Worm (Caenorhabditis elegans): ENCODE data around the gene npr-42.

The npr-42 gene

DNA sequence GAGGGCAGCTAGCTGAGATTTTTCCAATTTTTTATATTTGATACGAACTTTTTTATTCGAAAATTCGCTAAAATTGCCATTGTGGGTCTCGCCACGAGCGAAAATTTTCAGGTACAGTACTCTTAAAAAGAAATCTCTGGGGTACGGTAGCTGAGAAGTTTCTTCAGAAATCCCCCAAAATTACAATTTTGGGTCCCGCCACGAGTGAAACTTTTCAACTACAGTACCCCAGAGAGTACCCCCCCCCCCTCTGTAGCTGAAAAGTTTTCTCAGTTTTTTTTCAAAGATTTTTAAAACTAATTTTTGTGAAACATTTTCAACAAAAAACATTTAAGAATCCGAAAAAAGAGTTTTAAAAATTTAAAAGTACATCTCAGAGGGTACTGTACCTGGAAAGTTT lies 31.0 kb upstream of the npr-42 start:
- TF ChIP-seq ztf-29 (GFP tag; IDR thresholded peaks at IDR 0.05) (no peak), cog-1 (tag; optimal IDR thresholded peaks at IDR 0.05) (no peak), ztf-23 (GFP tag; IDR thresholded peaks at IDR 0.05) (no peak), ref-1 (GFP tag; conservative IDR thresholded peaks at IDR 0.05) (no peak), flt-1 (GFP tag; IDR thresholded peaks at IDR 0.05) (no peak), med-1 (GFP tag; optimal IDR thresholded peaks at IDR 0.05; ENCODE audit: insufficient read depth) (no peak), klf-2 (GFP tag; conservative IDR thresholded peaks at IDR 0.05) (no peak), T22C8.4 (GFP tag; IDR thresholded peaks at IDR 0.05) (no peak), tab-1 (GFP tag; IDR thresholded peaks at IDR 0.05) (no peak)

DNA sequence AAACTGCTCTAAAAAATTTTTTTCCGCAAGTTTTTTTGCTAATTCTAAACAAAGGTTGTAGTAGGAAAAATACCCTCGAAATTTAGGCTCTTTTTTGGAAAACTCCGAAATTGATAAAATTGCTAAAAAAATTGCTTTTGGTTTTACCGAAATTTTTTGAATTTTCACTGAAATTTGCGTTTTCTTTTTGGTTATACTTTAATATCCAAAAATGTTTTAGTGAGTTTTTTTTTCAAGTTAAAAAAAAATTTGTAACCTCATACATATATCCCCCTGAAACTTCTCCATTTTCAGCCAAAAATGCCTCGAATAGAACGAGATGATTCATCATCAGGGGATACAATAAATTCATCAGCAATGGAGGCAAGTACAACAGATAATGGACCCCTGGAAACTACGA lies 29.1 kb upstream of the npr-42 start, which contains the start of gene gpa-11:
TSS of gene gpa-11 (plus strand) at position 301 of the 400 bp plus-strand sequence.
- TF ChIP-seq tab-1 (GFP tag; IDR thresholded peaks at IDR 0.05) (no peak), ztf-23 (GFP tag; IDR thresholded peaks at IDR 0.05) (no peak), klf-2 (GFP tag; conservative IDR thresholded peaks at IDR 0.05) (no peak), T22C8.4 (GFP tag; IDR thresholded peaks at IDR 0.05) (no peak), ztf-29 (GFP tag; IDR thresholded peaks at IDR 0.05) (no peak), flt-1 (GFP tag; IDR thresholded peaks at IDR 0.05) (no peak), ref-1 (GFP tag; conservative IDR thresholded peaks at IDR 0.05) (no peak), cog-1 (tag; optimal IDR thresholded peaks at IDR 0.05) (no peak), med-1 (GFP tag; optimal IDR thresholded peaks at IDR 0.05; ENCODE audit: insufficient read depth) (no peak)

DNA sequence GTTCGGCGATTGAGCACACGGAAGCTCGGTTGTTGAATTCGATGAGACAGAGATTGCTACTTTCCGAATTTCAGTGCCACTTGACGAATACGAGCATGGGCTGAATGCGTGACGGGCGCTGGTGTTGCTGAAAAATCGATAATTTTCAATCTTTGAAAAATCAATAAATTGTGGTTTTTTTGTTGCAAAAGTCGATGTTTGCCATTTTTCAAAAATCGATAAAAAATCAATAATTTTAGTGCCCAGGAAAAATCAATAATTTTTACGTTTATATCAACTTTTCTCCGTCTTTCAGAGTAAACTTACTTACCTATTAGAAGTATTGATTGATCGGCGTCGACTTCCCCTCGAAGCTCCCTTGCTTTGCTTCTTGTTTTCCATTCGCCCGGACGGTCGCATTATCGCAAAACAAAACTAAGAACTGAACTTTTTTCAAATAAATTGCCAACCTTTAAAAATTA lies 19.4 kb upstream of the npr-42 start, which contains the start of gene C16A11.7:
TSS of gene C16A11.7 (minus strand) at position 411 of the 461 bp plus-strand sequence.
- TF ChIP-seq T22C8.4 (GFP tag; IDR thresholded peaks at IDR 0.05) (peak; percentile 89), ztf-23 (GFP tag; IDR thresholded peaks at IDR 0.05) (no peak)

DNA sequence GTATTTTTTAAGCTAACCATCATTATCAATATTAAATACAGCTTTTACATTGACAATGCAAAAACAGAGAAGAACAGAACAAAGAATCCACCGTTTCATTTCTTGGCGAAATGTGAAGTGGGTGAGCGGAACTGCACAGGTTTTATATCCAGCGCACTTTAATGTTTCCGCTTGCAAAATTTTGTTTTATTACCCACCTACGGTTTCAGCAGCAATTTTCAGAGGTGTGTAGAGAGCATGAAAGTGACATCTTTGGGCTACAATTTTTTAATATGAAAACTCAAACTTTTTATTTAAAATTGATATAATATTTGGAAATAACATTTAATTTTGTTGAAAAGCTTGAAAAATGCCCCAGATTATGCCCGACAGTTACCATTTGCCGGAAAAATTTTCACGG lies 17.3 kb upstream of the npr-42 start, which contains the start of gene clec-135:
TSS of gene clec-135 (minus strand) at position 101 of the 400 bp plus-strand sequence.
- TF ChIP-seq ref-1 (GFP tag; conservative IDR thresholded peaks at IDR 0.05) (no peak), ztf-29 (GFP tag; IDR thresholded peaks at IDR 0.05) (no peak)

DNA sequence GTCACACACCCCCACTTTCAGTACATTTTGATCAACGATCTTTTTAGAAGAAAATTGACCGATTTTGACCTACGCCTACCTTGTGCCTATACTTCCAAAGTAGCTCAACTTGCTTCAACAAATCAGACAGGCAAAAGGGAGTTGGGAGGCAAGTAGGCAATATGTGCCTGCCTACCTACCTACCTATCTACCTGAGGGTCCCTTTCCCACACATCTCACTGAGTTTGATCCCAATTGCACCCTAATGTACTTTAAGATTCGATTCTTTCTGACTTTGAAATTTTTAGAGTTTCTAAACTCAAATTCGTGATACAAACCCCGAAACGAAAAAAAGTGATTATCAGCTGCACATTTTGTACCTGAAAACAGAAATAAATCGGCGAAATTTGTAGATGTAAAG lies 8.3 kb upstream of the npr-42 start:
- no peak for TF ChIP-seq flt-1 (GFP tag; IDR thresholded peaks at IDR 0.05)
- no peak for TF ChIP-seq med-1 (GFP tag; optimal IDR thresholded peaks at IDR 0.05; ENCODE audit: insufficient read depth)
- no peak for TF ChIP-seq tab-1 (GFP tag; IDR thresholded peaks at IDR 0.05)
- no peak for TF ChIP-seq ztf-23 (GFP tag; IDR thresholded peaks at IDR 0.05)
- TF ChIP-seq T22C8.4 (GFP tag; IDR thresholded peaks at IDR 0.05), result no peak
- TF ChIP-seq cog-1 (tag; optimal IDR thresholded peaks at IDR 0.05), result no peak
- no peak for TF ChIP-seq ref-1 (GFP tag; conservative IDR thresholded peaks at IDR 0.05)
- no peak for TF ChIP-seq ztf-29 (GFP tag; IDR thresholded peaks at IDR 0.05)
- TF ChIP-seq klf-2 (GFP tag; conservative IDR thresholded peaks at IDR 0.05), result no peak

DNA sequence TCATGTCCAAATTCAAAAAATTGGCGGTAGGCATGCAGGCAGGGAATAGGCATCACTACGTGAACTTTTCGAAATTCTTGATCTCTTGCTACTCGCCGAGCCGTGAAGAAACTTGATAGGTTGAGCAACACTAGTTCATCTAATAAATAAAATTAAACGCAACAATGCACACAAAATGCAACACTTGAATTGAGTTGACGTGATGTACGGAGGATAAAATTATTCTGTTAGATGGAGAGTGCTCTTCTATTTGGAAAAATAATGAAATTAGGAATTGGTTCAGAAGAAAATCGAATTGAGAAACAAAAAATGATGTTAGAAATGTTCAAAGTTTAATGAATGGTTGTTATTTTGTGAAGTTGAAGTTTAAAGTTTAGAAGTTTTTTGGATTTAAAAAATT lies 922 bp downstream of the npr-42 start:
- no peak for TF ChIP-seq flt-1 (GFP tag; IDR thresholded peaks at IDR 0.05)
- TF ChIP-seq klf-2 (GFP tag; conservative IDR thresholded peaks at IDR 0.05), result no peak
- no peak for TF ChIP-seq ztf-23 (GFP tag; IDR thresholded peaks at IDR 0.05)
- TF ChIP-seq ref-1 (GFP tag; conservative IDR thresholded peaks at IDR 0.05), result no peak
- TF ChIP-seq T22C8.4 (GFP tag; IDR thresholded peaks at IDR 0.05), result no peak
- no peak for TF ChIP-seq tab-1 (GFP tag; IDR thresholded peaks at IDR 0.05)
- no peak for TF ChIP-seq med-1 (GFP tag; optimal IDR thresholded peaks at IDR 0.05; ENCODE audit: insufficient read depth)
- TF ChIP-seq cog-1 (tag; optimal IDR thresholded peaks at IDR 0.05), result no peak
- no peak for TF ChIP-seq ztf-29 (GFP tag; IDR thresholded peaks at IDR 0.05)

DNA sequence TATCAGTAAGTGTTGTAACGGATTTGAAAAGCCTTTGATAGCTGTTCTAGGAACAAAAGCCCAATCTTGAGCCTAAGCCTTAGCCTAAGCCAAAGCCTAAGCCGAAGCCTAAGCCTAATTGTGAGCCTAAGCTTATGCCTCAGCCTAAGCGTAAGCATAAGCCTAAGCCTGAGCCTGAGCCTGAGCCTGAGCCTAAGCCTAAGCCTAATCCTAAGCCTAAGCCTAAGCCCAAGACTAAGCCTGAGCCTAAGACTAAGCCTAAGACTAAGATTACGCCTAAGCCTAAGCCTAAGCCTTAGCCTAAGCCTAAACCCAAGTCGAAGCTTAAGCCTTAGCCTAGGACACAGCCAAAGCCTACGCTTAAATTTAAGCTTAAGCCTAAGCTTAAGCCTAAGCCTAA lies 1.6 kb downstream of the npr-42 start:
- TF ChIP-seq ztf-23 (GFP tag; IDR thresholded peaks at IDR 0.05), result no peak
- 0 out of 2 replicates have a peak, but pooled peaks have one; percentile 32 for TF ChIP-seq ztf-29 (GFP tag; IDR thresholded peaks at IDR 0.05)

DNA sequence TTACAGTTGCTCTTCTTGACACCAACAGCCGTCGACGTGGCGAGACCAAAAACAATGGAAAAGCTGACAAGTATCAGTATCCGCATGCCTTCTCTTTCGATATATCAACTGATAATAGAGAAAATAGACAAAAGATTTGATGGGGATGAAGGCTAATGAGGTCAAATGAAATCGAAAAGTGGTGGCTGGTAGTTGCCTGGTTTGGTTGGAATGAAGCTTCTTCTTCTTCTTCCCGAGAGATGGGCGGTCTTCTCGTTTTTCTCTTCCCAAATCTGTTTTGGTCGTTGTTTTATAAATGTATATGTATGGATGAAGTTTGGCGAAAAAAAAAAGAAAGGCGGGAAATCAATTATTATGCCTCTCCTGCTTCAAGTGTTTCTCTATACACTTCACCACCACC lies 5.7 kb downstream of the npr-42 start, which contains the start of gene C01F1.5:
TSS of gene C01F1.5 (minus strand) at position 103 of the 400 bp plus-strand sequence.
- TF ChIP-seq ztf-23 (GFP tag; IDR thresholded peaks at IDR 0.05) (no peak), T22C8.4 (GFP tag; IDR thresholded peaks at IDR 0.05) (no peak), flt-1 (GFP tag; IDR thresholded peaks at IDR 0.05) (0 out of 2 replicates have a peak, but pooled peaks have one; percentile 34), ztf-29 (GFP tag; IDR thresholded peaks at IDR 0.05) (no peak)

DNA sequence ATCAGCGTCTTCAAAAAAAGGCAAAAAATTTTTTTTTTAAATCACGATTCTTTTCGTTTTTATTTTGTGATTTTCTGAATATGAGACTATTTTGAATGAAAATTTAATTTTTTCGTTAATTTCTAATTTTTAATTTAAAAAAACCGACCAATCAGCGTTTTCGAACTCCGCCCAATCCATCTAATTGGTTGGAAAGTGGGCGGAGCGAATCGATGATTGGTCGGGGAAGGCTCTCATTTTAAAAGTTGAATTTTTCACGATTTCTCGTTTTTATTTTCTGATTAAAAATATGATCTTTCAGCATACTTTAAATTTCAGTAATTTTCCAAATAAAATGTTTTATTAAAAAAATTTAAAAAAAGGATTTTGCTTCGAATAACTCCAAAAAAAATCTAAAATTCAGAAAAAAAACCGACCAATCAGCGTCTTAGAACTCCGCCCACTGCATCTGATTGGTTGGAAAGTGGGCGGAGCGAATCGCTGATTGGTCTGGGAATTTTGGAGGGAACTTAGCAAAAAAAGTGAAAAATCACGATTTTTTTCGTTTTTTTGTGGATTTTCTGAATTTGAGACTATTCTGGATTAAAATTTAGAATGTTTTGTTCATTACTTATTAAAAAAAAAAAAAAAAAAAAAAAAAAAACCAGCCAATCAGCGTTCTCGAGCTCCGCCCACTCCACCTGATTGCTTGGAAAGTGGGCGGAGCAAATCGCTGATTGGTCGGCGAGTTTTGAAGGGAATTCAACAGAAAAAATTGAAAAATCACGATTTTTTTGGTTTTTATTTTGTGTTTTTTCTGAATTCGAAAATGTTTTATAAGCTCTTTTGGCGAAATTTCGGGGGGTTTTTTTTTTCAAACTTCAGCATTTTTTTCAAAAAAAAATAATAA lies 8.5 kb downstream of the npr-42 start:
- TF ChIP-seq cog-1 (tag; optimal IDR thresholded peaks at IDR 0.05) (no peak), tab-1 (GFP tag; IDR thresholded peaks at IDR 0.05) (no peak), ztf-29 (GFP tag; IDR thresholded peaks at IDR 0.05) (no peak), ztf-23 (GFP tag; IDR thresholded peaks at IDR 0.05) (no peak), T22C8.4 (GFP tag; IDR thresholded peaks at IDR 0.05) (no peak), klf-2 (GFP tag; conservative IDR thresholded peaks at IDR 0.05) (no peak), ref-1 (GFP tag; conservative IDR thresholded peaks at IDR 0.05) (no peak), flt-1 (GFP tag; IDR thresholded peaks at IDR 0.05) (no peak), med-1 (GFP tag; optimal IDR thresholded peaks at IDR 0.05; ENCODE audit: insufficient read depth) (no peak)

DNA sequence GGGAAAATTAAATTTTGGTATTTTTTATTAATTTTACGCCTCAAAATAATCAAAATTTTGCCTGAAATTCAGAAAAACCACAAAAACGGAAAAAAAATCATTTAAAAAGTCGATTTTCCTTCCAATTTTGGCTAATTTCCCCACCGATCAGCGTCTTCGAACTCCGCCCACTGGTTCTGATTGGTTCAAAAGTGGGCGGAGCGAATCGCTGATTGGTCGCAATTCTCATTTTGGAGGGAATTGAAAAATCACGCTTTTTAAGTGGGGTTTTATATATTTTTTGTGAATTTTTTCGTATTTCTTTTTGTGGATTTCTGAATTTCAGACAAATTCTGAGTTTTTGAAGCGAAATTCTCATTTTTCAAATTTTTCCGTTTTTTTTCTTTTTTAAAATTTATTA lies 10.9 kb downstream of the npr-42 start:
- TF ChIP-seq ztf-29 (GFP tag; IDR thresholded peaks at IDR 0.05), result no peak
- TF ChIP-seq T22C8.4 (GFP tag; IDR thresholded peaks at IDR 0.05), result no peak
- TF ChIP-seq cog-1 (tag; optimal IDR thresholded peaks at IDR 0.05), result no peak
- no peak for TF ChIP-seq ref-1 (GFP tag; conservative IDR thresholded peaks at IDR 0.05)
- no peak for TF ChIP-seq med-1 (GFP tag; optimal IDR thresholded peaks at IDR 0.05; ENCODE audit: insufficient read depth)
- TF ChIP-seq ztf-23 (GFP tag; IDR thresholded peaks at IDR 0.05), result no peak
- TF ChIP-seq flt-1 (GFP tag; IDR thresholded peaks at IDR 0.05), result no peak
- no peak for TF ChIP-seq klf-2 (GFP tag; conservative IDR thresholded peaks at IDR 0.05)
- TF ChIP-seq tab-1 (GFP tag; IDR thresholded peaks at IDR 0.05), result no peak
